Fruit fly (Drosophila melanogaster) whole organism, prepupa: Measurements from ENCODE around the gene Gr77a.

Experiments
- Blimp-1 ChIP-seq: fragments of 200-800 bp; sonication (Bioruptor generic); optimal IDR thresholded peaks from 3 replicates; lab custom pipeline; 2017; ENCODE audit warnings: missing biosample characterization, missing genetic modification characterization, mild to moderate bottlenecking, moderate library complexity, missing genetic modification reagents
- CG10631 ChIP-seq: fragments of 200-800 bp; sonication (Bioruptor generic); optimal IDR thresholded peaks from 2 replicates; lab custom pipeline; 2016; ENCODE audit warnings: missing biosample characterization, missing genetic modification characterization
- CG31627 ChIP-seq: fragments of 200-800 bp; sonication (Bioruptor generic); optimal IDR thresholded peaks from 3 replicates; lab custom pipeline; 2016; ENCODE audit warnings: missing biosample characterization, missing genetic modification characterization
- CG3919 ChIP-seq: fragments of 200-800 bp; sonication (Bioruptor generic); optimal IDR thresholded peaks from 3 replicates; lab custom pipeline; 2016; ENCODE audit warnings: missing biosample characterization, missing genetic modification characterization
- Ets96B ChIP-seq: fragments of 200-800 bp; optimal IDR thresholded peaks from 2 replicates; lab custom pipeline; 2019; ENCODE audit warnings: missing biosample characterization, mild to moderate bottlenecking, missing genetic modification characterization, moderate library complexity
- Hr39 ChIP-seq: fragments of 200-800 bp; sonication (Bioruptor generic); optimal IDR thresholded peaks from 2 replicates; lab custom pipeline; 2016; ENCODE audit warnings: missing biosample characterization, missing genetic modification characterization
- Hr4 ChIP-seq: fragments of 200-800 bp; sonication (Bioruptor generic); optimal IDR thresholded peaks from 3 replicates; lab custom pipeline; 2016; ENCODE audit warnings: missing biosample characterization, missing genetic modification characterization
- OdsH ChIP-seq: fragments of 200-800 bp; sonication (Bioruptor generic); optimal IDR thresholded peaks from 3 replicates; lab custom pipeline; 2016; ENCODE audit warnings: missing biosample characterization, missing genetic modification characterization

dm6 chr3L:20729415-20729814 lies 9.8 kb downstream of the Gr77a start:
- TF ChIP-seq OdsH (GFP tag; lab: Kevin White, UChicago) (peak; percentile 40), CG3919 (GFP tag; lab: Kevin White, UChicago) (peak; percentile 41), CG10631 (GFP tag; lab: Kevin White, UChicago) (peak; percentile 9), Blimp-1 (GFP tag; lab: Kevin White, UChicago) (no peak), Ets96B (tag; lab: Kevin White, UChicago) (no peak), Hr4 (GFP tag; lab: Kevin White, UChicago) (no peak), Hr39 (no peak), CG31627 (GFP tag; lab: Kevin White, UChicago) (no peak)
